Fruit fly (Drosophila melanogaster) S2 (cell line): Measurements from ENCODE around the gene CG15025.

Experiments used
- CG8478 ChIP-seq: fragments of >200 bp; optimal IDR thresholded peaks from 2 replicates; lab custom pipeline; 2018
- CTCF ChIP-seq, 2 experiments: fragments of >200 bp; optimal IDR thresholded peaks; 2 replicates each; lab custom pipeline; 2018

The CG15025 gene

DNA sequence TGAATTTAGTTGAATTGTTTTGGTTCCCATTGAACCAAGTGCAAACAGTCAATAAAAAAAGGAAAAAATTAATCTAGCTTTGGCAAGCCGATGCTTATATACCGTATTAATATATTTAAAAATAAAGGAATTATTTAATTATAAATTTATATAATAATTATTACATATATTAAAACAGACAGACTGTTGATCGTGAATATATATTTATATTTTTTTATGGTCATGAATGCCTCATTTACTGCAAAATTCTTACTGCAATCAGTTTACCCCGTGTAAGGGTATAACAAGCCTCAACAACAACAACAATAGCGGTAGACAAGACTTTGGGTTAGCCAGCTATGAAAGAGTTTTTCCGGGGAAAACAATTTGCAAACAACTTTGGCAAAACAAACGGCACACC lies 16.8 kb downstream of the CG15025 start:
- TF ChIP-seq CG8478 (lab: Kevin White, UChicago) (no peak), CTCF (optimal IDR thresholded peaks at IDR 0.05; lab: Kevin White, UChicago) (no peak)

DNA sequence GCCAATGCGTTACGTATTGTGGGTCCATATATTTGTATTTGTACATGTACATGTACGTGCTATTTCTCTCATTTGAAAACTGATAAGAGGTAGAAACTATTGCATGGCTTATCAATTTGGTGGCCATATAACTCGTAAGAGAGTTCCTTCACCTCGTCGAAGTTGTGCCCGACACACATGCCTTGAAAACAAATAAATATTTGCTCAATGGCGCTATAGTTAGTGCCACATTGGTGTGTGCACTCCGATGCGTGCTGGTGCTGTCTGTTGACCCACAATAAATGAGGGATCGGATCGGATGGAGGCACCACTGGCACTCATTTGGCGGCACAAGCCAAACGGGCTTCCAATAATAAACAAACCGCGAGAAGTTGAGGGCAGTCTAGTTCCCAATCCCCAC lies 18.7 kb downstream of the CG15025 start:
- TF ChIP-seq CG8478 (lab: Kevin White, UChicago) (no peak), CTCF (optimal IDR thresholded peaks at IDR 0.05; lab: Kevin White, UChicago) (no peak)

DNA sequence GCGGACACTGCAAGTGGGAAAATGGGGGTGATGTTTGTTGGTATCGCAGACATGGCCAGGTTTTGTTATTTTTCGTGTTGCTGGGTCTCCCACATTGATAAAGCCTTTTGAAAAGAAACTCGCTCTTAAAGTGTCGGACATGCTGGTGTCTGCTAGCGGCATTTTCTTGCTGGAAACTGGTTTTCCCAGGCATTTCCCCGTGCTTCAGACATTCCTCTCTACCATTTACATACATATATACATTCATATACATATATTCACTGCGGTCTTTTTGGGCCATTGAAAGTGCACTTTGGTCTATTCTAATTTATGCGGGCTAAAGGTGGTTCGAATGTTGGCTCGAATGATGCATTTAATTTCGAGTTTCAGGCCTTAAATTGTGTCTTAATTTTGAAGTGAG lies 20.3 kb downstream of the CG15025 start:
- no peak for TF ChIP-seq CTCF (optimal IDR thresholded peaks at IDR 0.05; lab: Kevin White, UChicago)
- no peak for TF ChIP-seq CG8478 (lab: Kevin White, UChicago)

DNA sequence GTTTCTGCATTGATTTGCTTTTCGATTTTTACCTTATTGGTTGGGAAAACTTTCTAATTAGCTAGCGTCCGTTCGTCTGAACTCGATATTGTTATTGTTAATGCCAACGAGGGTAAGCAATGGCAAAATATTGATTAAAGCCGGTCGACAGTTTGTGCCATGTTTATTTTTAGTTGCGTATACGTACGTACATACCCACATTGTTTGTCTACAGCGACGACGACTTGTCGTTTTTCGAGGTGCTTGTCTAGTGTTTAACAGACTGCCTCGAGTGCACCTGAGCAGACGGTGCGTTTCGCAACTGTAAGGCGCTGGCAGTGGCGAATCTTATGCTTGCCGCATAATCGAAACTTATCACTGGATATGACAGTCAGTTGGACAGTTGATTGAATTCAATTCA lies 23.5 kb downstream of the CG15025 start:
- no peak for TF ChIP-seq CTCF (optimal IDR thresholded peaks at IDR 0.05; lab: Kevin White, UChicago)
- TF ChIP-seq CG8478 (lab: Kevin White, UChicago): no peak

DNA sequence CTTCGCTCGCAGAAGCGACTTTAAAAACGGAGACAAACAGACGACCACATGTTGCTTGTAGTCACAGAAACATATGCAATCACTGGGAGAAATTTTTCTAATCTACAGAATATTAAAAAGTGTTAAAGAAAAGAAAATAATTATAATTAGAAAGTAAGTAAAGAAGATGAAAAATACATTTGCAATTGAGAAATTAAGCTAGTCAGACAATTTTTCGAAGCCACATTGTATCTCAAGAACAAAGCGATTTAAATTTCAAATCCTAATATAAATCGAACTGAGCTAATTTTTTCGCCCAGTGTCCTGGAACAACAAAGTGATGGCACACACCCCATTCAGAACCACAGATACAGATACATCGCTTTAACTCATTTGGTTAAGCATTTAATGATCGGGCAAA lies 25.6 kb downstream of the CG15025 start:
- TF ChIP-seq CG8478 (lab: Kevin White, UChicago) (no peak), CTCF (optimal IDR thresholded peaks at IDR 0.05; lab: Kevin White, UChicago) (no peak)

DNA sequence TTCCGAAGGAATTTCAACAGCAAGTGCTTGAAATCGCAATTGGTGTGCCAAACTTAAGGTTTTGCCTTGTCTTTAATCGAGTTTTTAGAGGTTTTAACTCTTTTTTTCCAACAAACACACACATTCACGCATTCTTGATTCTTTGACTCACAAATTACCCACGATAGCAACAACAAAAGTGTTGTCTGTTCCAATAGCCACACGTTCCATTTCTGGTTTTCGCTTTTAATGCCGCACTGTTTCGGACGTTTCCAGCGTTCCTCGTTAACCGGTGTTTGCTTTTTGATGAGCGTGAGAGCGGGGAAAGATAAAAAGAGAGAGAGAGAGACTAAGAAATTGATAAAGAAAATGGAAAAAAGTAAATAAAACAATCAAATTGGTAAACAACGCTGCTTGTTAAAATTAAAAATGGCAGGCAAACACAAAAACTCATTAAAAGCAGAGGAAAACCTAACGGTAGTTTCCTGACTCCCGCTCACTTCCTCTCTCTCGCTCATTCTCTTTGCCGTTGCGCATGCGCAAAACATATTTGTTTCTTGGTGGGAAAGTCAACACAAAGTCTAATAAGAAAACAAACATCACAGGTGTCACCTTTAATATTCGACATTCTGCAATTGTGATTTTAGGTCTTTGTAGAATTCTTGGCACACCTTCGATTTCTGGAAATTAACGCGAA lies 26.9 kb downstream of the CG15025 start:
- TF ChIP-seq CG8478 (lab: Kevin White, UChicago) (no peak), CTCF (optimal IDR thresholded peaks at IDR 0.05; lab: Kevin White, UChicago) (no peak)

DNA sequence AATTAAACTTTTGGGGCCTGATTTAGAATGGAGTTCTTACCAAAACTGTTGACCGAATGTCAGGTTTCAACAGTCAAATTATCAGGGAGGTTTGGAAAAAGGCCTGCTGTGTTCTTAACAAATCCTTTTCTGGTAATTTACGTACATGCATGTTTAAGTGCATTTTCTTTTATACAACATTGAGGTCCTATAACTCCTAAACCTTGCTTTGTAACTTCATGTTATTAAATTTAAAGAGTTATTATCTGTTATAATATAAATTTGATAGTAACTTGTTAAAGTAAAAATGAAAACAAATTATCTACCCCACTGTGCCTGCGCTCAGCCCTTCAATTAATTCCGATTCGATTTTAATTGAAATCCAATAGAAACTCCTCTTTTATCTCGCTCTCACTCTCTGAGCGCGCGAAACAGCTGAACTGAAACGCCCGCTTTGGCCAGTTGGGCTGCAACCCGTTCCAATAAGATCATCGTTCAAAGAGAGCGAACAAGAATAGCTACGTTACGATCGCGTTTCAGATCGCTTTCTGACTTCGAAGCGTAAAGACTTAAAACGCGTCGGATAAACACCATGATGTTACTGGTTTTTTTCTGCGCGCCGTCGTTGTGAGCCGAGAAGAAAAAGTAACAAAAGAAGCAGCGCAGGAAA lies 27.8 kb downstream of the CG15025 start, which contains the start of gene Scsalpha2:
Gene Scsalpha2, minus strand, starts transcription at position 51 of the 649 bp plus-strand sequence.
- TF ChIP-seq CTCF (optimal IDR thresholded peaks at IDR 0.05; lab: Kevin White, UChicago): no peak

DNA sequence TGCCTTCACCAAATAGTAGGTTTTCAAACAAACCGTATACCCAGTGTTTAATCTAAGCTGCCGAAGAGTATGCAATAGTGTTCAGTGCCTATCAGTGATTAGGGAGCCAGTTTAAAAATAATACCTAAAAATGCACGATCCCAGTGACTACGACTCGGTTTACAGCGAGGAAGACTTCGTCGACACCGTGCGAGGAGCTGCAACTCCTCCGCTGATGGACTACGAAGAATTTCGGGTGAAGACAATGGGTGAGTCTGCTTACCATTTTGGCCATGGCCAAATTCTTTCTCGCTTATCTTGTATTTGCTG lies 29.7 kb downstream of the CG15025 start:
- no peak for TF ChIP-seq CG8478 (lab: Kevin White, UChicago)
- no peak for TF ChIP-seq CTCF (optimal IDR thresholded peaks at IDR 0.05; lab: Kevin White, UChicago)

DNA sequence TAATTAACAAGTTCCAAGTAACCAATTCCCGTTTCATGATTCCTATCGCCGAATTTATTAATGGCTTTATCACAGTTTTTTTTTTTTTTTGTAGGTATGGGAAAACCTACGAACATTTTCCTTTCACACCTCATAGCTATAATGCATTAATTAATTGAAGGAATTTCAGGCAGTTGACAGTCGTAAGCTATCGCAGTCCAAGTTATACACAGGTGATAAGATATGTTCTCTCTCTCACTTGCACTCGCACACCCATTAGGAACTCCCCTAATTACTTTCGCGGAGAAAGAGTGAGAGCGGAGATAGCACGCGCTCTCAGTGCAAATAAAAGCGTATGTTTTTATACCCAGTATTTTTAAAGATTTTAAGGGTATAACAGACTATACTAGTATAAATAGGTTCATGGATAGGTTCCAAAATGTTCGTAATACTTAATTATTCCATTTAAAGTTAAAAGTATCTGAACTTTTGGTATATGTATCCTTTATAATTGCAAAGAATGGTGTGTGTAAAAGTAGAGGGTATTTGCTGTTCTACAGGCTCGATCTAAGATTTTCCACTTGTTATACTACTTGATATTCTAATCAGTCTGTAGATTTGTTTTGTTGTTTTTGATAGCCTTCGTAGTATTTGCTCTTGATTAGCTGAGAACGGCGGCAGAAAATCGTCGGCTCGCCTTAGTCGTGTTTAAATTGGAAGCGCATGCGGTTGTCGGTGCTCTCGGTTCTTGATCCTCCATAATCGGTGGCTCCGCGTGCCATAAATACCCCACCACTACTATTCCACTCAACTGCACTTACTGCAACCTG lies 30.3 kb downstream of the CG15025 start, which contains the start of gene Dys:
Gene Dys, plus strand, starts transcription at position 677 of the 809 bp plus-strand sequence.
- TF ChIP-seq CG8478 (lab: Kevin White, UChicago) (no peak), CTCF (optimal IDR thresholded peaks at IDR 0.05; lab: Kevin White, UChicago) (no peak)
